Fruit fly (Drosophila melanogaster) whole organism, prepupa: ENCODE measurements around the gene mus101.
A peak's percentile ranks its signal among the peaks of the same experiment; 100 is the strongest.

ENCODE experiments used
- Blimp-1 ChIP-seq: fragments of 200-800 bp; sonication (Bioruptor generic); optimal IDR thresholded peaks from 3 replicates; lab custom pipeline; 2017; ENCODE audit warnings: missing biosample characterization, missing genetic modification characterization, mild to moderate bottlenecking, moderate library complexity, missing genetic modification reagents
- CG10631 ChIP-seq: fragments of 200-800 bp; sonication (Bioruptor generic); optimal IDR thresholded peaks from 2 replicates; lab custom pipeline; 2016; ENCODE audit warnings: missing biosample characterization, missing genetic modification characterization
- CG10669 ChIP-seq: fragments of 200-800 bp; sonication (Bioruptor generic); optimal IDR thresholded peaks from 3 replicates; lab custom pipeline; 2018; ENCODE audit warnings: missing biosample characterization, mild to moderate bottlenecking, missing genetic modification characterization, moderate library complexity
- CG11294 ChIP-seq: fragments of 200-800 bp; sonication (Bioruptor generic); IDR thresholded peaks from 2 replicates; pipeline ENCODE4 v1.3.6; 2022; ENCODE audit warnings: missing biosample characterization, missing genetic modification characterization
- CG11902 ChIP-seq: fragments of 200-800 bp; sonication (Bioruptor generic); optimal IDR thresholded peaks from 3 replicates; lab custom pipeline; 2016; ENCODE audit warnings: missing biosample characterization, missing genetic modification characterization
- CG15336 ChIP-seq: fragments of 200-800 bp; sonication (Bioruptor generic); IDR thresholded peaks from 2 replicates; pipeline ENCODE4 v1.3.6; 2022; ENCODE audit warnings: missing biosample characterization, missing genetic modification characterization
- CG1621 ChIP-seq: fragments of 200-800 bp; sonication (Bioruptor generic); optimal IDR thresholded peaks from 3 replicates; lab custom pipeline; 2018; ENCODE audit warnings: missing biosample characterization, mild to moderate bottlenecking, missing genetic modification characterization
- CG16779 ChIP-seq: fragments of 200-800 bp; sonication (Bioruptor generic); optimal IDR thresholded peaks from 3 replicates; lab custom pipeline; 2017; ENCODE audit warnings: missing biosample characterization, mild to moderate bottlenecking, missing genetic modification characterization
- CG3032 ChIP-seq: fragments of 200-800 bp; optimal IDR thresholded peaks from 2 replicates; lab custom pipeline; 2019; ENCODE audit warnings: missing biosample characterization, mild to moderate bottlenecking, missing genetic modification characterization, moderate library complexity
- CG31627 ChIP-seq: fragments of 200-800 bp; sonication (Bioruptor generic); optimal IDR thresholded peaks from 3 replicates; lab custom pipeline; 2016; ENCODE audit warnings: missing biosample characterization, missing genetic modification characterization
- CG32006 ChIP-seq: fragments of 200-800 bp; sonication (Bioruptor generic); optimal IDR thresholded peaks from 3 replicates; lab custom pipeline; 2017; ENCODE audit warnings: missing biosample characterization, mild to moderate bottlenecking, missing genetic modification characterization
- CG34406 ChIP-seq: fragments of 200-800 bp; sonication (Bioruptor generic); optimal IDR thresholded peaks from 3 replicates; lab custom pipeline; 2016; ENCODE audit warnings: missing biosample characterization, missing genetic modification characterization
- CG3919 ChIP-seq: fragments of 200-800 bp; sonication (Bioruptor generic); optimal IDR thresholded peaks from 3 replicates; lab custom pipeline; 2016; ENCODE audit warnings: missing biosample characterization, missing genetic modification characterization
- CG6276 ChIP-seq: fragments of 200-800 bp; sonication (Bioruptor generic); optimal IDR thresholded peaks from 2 replicates; lab custom pipeline; 2017; ENCODE audit warnings: missing biosample characterization, mild to moderate bottlenecking, missing genetic modification characterization
- CG6808 ChIP-seq: fragments of 200-800 bp; sonication (Bioruptor generic); optimal IDR thresholded peaks from 3 replicates; lab custom pipeline; 2017; ENCODE audit warnings: missing biosample characterization, missing genetic modification characterization, mild to moderate bottlenecking, moderate library complexity, missing genetic modification reagents
- CG7368 ChIP-seq: fragments of 200-800 bp; sonication (Bioruptor generic); optimal IDR thresholded peaks from 3 replicates; lab custom pipeline; 2016; ENCODE audit warnings: missing biosample characterization, missing genetic modification characterization
- CG8119 ChIP-seq: fragments of 200-800 bp; sonication (Bioruptor generic); IDR thresholded peaks from 3 replicates; pipeline ENCODE4 v1.3.6; 2022; ENCODE audit warnings: missing biosample characterization, missing genetic modification characterization
- CG8319 ChIP-seq: fragments of 200-800 bp; sonication (Bioruptor generic); optimal IDR thresholded peaks from 3 replicates; lab custom pipeline; 2016; ENCODE audit warnings: missing biosample characterization, missing genetic modification characterization
- CG8632 ChIP-seq: fragments of 200-800 bp; sonication (Bioruptor generic); optimal IDR thresholded peaks from 3 replicates; lab custom pipeline; 2016; ENCODE audit warnings: missing biosample characterization, missing genetic modification characterization
- Eip75B ChIP-seq: fragments of 200-800 bp; sonication (Bioruptor generic); optimal IDR thresholded peaks from 3 replicates; lab custom pipeline; 2016; ENCODE audit warnings: missing biosample characterization, missing genetic modification characterization
- Eip93F ChIP-seq: fragments of 200-800 bp; sonication (Bioruptor generic); optimal IDR thresholded peaks from 2 replicates; lab custom pipeline; 2016; ENCODE audit warnings: missing biosample characterization, mild to moderate bottlenecking, missing genetic modification characterization
- Ets21C ChIP-seq: fragments of 200-800 bp; sonication (Bioruptor generic); optimal IDR thresholded peaks from 3 replicates; lab custom pipeline; 2016; ENCODE audit warnings: missing biosample characterization, missing genetic modification characterization
- Ets96B ChIP-seq: fragments of 200-800 bp; optimal IDR thresholded peaks from 2 replicates; lab custom pipeline; 2019; ENCODE audit warnings: missing biosample characterization, mild to moderate bottlenecking, missing genetic modification characterization, moderate library complexity
- Gug ChIP-seq: fragments of 200-800 bp; sonication (Bioruptor generic); IDR thresholded peaks from 2 replicates; pipeline ENCODE4 v1.3.6; 2022; ENCODE audit warnings: missing biosample characterization, missing genetic modification characterization
- Hr38 ChIP-seq: sonication (Bioruptor generic); optimal IDR thresholded peaks from 2 replicates; lab custom pipeline; 2016; ENCODE audit warnings: missing biosample characterization, missing genetic modification characterization
- Hr39 ChIP-seq: fragments of 200-800 bp; sonication (Bioruptor generic); optimal IDR thresholded peaks from 2 replicates; lab custom pipeline; 2016; ENCODE audit warnings: missing biosample characterization, missing genetic modification characterization
- Lpt ChIP-seq: fragments of 200-800 bp; sonication (Bioruptor generic); optimal IDR thresholded peaks from 3 replicates; lab custom pipeline; 2016; ENCODE audit warnings: missing biosample characterization, missing genetic modification characterization
- Met ChIP-seq: fragments of 200-800 bp; sonication (Bioruptor generic); optimal IDR thresholded peaks from 3 replicates; lab custom pipeline; 2016; ENCODE audit warnings: missing biosample characterization, missing genetic modification characterization
- OdsH ChIP-seq: fragments of 200-800 bp; sonication (Bioruptor generic); optimal IDR thresholded peaks from 3 replicates; lab custom pipeline; 2016; ENCODE audit warnings: missing biosample characterization, missing genetic modification characterization
- Smox ChIP-seq: fragments of 200-800 bp; sonication (Bioruptor generic); optimal IDR thresholded peaks from 3 replicates; lab custom pipeline; 2016; ENCODE audit warnings: missing biosample characterization, missing genetic modification characterization
- Sox102F ChIP-seq: fragments of 200-800 bp; sonication (Bioruptor generic); optimal IDR thresholded peaks from 2 replicates; lab custom pipeline; 2016; ENCODE audit warnings: missing biosample characterization, mild to moderate bottlenecking, missing genetic modification characterization
- Sox14 ChIP-seq: fragments of 200-800 bp; sonication (Bioruptor generic); optimal IDR thresholded peaks from 3 replicates; lab custom pipeline; 2016; ENCODE audit warnings: missing biosample characterization, missing genetic modification characterization
- Sox15 ChIP-seq: fragments of 200-800 bp; sonication (Bioruptor generic); optimal IDR thresholded peaks from 3 replicates; lab custom pipeline; 2016; ENCODE audit warnings: missing biosample characterization, missing genetic modification characterization
- achi ChIP-seq: fragments of 200-800 bp; sonication (Bioruptor generic); optimal IDR thresholded peaks from 3 replicates; lab custom pipeline; 2016; ENCODE audit warnings: missing biosample characterization, missing genetic modification characterization
- acj6 ChIP-seq: fragments of 200-800 bp; sonication (Bioruptor generic); optimal IDR thresholded peaks from 3 replicates; lab custom pipeline; 2016; ENCODE audit warnings: missing biosample characterization, missing genetic modification characterization
- cyc ChIP-seq: fragments of 200-800 bp; sonication (Bioruptor generic); optimal IDR thresholded peaks from 3 replicates; lab custom pipeline; 2016; ENCODE audit warnings: missing biosample characterization, missing genetic modification characterization
- dac ChIP-seq: fragments of 200-800 bp; sonication (Bioruptor generic); optimal IDR thresholded peaks from 2 replicates; lab custom pipeline; 2017; ENCODE audit warnings: missing biosample characterization, mild to moderate bottlenecking, missing genetic modification characterization
- eg ChIP-seq: fragments of 200-800 bp; sonication (Bioruptor generic); IDR thresholded peaks from 3 replicates; pipeline ENCODE4 v1.3.6; 2022; ENCODE audit warnings: missing biosample characterization, missing genetic modification characterization
- esn ChIP-seq: fragments of 200-800 bp; sonication (Bioruptor generic); optimal IDR thresholded peaks from 2 replicates; lab custom pipeline; 2016; ENCODE audit warnings: missing biosample characterization, mild to moderate bottlenecking, missing genetic modification characterization, moderate library complexity
- fd59A ChIP-seq: fragments of 200-800 bp; sonication (Bioruptor generic); optimal IDR thresholded peaks from 2 replicates; lab custom pipeline; 2017; ENCODE audit warnings: missing biosample characterization, mild to moderate bottlenecking, missing genetic modification characterization, missing genetic modification reagents
- lz ChIP-seq: fragments of 200-800 bp; sonication (Bioruptor generic); optimal IDR thresholded peaks from 3 replicates; lab custom pipeline; 2016; ENCODE audit warnings: missing biosample characterization, missing genetic modification characterization
- pdm3 ChIP-seq: fragments of 200-800 bp; sonication (Bioruptor generic); optimal IDR thresholded peaks from 3 replicates; lab custom pipeline; 2016; ENCODE audit warnings: missing biosample characterization, missing genetic modification characterization
- salr ChIP-seq, 2 experiments: fragments of 200-800 bp; sonication (Bioruptor generic); optimal IDR thresholded peaks; 3 replicates each; lab custom pipeline; 2016 to 2018; ENCODE audit warnings: missing biosample characterization in 2 of 2, missing genetic modification characterization in 2 of 2, mild to moderate bottlenecking in 1 of 2
- svp ChIP-seq: fragments of 200-800 bp; sonication (Bioruptor generic); peaks from one replicate; lab custom pipeline; 2016; ENCODE audit warnings: missing biosample characterization, missing genetic modification characterization
- topi ChIP-seq: fragments of 200-800 bp; sonication (Bioruptor generic); optimal IDR thresholded peaks from 3 replicates; lab custom pipeline; 2016; ENCODE audit warnings: missing biosample characterization, missing genetic modification characterization
- vri ChIP-seq: fragments of 200-800 bp; sonication (Bioruptor generic); optimal IDR thresholded peaks from 3 replicates; lab custom pipeline; 2016; ENCODE audit warnings: missing biosample characterization, mild to moderate bottlenecking, missing genetic modification characterization

The mus101 gene

DNA sequence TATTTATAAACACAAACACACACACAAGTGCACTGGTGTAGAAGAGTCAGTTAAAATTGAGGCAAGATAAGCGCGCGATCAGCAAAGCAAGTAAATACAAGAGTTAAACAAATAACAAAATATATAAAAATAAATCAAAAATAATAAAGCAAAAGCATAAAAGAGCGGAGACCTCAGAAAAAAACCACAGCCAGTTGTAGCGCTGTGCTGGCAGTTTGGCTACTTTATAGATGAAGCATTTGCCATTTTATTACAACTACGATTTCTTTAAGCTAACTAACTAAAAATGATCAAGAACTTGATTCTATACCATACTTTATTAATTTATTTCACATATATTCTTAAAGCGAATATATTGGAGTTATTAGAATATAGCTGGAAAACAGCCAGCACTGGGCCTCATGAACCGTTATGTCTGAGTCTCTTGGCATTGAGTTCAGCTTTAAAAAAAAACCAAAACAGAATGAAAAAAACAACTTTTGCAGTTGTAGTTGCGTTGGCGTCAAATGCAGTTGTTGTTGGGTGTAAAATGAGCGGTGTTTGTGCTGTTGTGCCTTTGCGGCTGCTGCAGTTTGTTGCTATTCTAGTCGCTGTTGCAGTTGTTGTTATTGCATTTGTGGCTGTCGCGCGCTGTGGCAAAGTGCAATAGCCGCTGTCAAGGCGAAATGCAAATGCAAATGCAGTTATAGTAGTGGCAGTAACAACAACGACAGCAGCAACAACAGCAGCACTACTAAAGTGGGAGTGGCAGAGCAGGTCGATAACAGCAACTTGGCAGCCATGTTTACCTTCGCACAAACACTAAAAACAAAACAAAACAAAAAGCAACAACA is 25.8 kb downstream of the mus101 start (continued):
- TF ChIP-seq CG1621 (tag; lab: Kevin White, UChicago) (no peak), eg (peak; percentile 77), Sox14 (GFP tag; lab: Kevin White, UChicago) (peak; percentile 11), lz (GFP tag; lab: Kevin White, UChicago) (peak; percentile 13), acj6 (GFP tag; lab: Kevin White, UChicago) (peak; percentile 39), Eip93F (no peak), CG3919 (no peak), CG6808 (GFP tag; lab: Kevin White, UChicago) (no peak), OdsH (GFP tag; lab: Kevin White, UChicago) (peak; percentile 46), salr (GFP tag; optimal IDR thresholded peaks at IDR 0.05; lab: Kevin White, UChicago) (peak in 1 of 2 experiments; percentile 66), CG10631 (GFP tag; lab: Kevin White, UChicago) (peak; percentile 16), CG10669 (no peak), CG8632 (GFP tag; lab: Kevin White, UChicago) (no peak), CG8319 (GFP tag; lab: Kevin White, UChicago) (peak; percentile 18), esn (GFP tag; lab: Kevin White, UChicago) (peak; percentile 5), CG11902 (GFP tag; lab: Kevin White, UChicago) (no peak), Sox102F (GFP tag; lab: Kevin White, UChicago) (no peak), Sox15 (GFP tag; lab: Kevin White, UChicago) (no peak), CG34406 (GFP tag; lab: Kevin White, UChicago) (peak; percentile 3), Eip75B (GFP tag; lab: Kevin White, UChicago) (no peak), Gug (peak; percentile 47; the same call in 1 of the 2 replicates), CG7368 (GFP tag; lab: Kevin White, UChicago) (no peak)

DNA sequence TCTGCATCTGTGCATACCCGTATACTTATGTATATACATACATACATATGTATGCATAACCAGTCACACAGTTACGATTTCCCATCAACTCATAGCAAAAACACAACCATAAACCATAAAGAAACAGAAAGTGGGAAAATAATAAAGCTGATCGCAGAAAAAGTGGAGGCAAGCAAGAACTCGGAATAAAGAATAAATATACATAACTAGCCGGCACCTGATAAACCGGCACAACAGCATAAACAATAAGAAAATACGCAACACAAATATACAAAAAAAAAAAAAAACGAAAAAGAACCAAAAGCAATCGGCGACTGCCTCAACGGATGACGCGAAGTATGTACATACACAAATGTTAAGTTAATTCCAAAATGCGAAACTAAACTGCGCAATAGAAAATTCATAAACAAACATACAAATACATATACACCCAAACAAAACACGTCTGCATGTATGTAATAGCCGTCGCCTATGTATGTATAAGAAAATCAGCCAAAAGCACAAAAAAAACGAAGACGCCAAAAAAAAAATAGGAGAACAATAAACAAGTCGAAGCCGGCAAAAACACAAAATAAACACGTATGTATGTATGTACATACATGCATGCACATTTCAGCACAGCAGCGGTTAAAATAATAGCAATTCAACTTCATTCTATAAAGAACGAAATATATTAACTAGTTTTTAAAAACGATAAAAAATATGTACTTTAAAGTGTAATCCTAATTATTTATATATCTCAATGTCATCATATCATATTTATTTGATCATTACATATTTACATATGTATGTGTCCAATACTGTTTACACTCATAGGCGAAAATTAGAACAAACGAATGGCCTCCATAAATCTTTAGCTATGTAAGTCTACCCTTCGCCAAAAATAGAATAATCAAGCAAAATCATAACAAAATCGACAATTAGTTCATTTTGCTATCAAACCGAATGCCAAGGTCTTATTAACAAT is 27.1 kb downstream of the mus101 start:
- TF ChIP-seq svp = peak; percentile 71
- peak; percentile 81 for TF ChIP-seq CG15336 (GFP tag; lab: Robert Waterston, UW)
- TF ChIP-seq Eip75B (GFP tag; lab: Kevin White, UChicago) = peak; percentile 15
- peak; percentile 75; the same call in 2 of the 3 replicates for TF ChIP-seq CG8119
- peak; percentile 32 for TF ChIP-seq CG6276 (GFP tag; lab: Kevin White, UChicago)
- TF ChIP-seq Met (GFP tag; lab: Kevin White, UChicago) = peak; percentile 36
- TF ChIP-seq dac (GFP tag; lab: Kevin White, UChicago) = no peak
- TF ChIP-seq CG3032 (tag; lab: Kevin White, UChicago) = no peak
- no peak for TF ChIP-seq Ets21C
- TF ChIP-seq Hr38 (GFP tag; lab: Kevin White, UChicago) = no peak
- TF ChIP-seq fd59A (GFP tag; lab: Kevin White, UChicago) = no peak
- no peak for TF ChIP-seq CG16779 (tag; lab: Kevin White, UChicago)
- peak; percentile 0 for TF ChIP-seq CG10631 (GFP tag; lab: Kevin White, UChicago)
- no peak for TF ChIP-seq CG31627 (GFP tag; lab: Kevin White, UChicago)
- TF ChIP-seq Blimp-1 (GFP tag; lab: Kevin White, UChicago) = no peak
- TF ChIP-seq CG7368 (GFP tag; lab: Kevin White, UChicago) = peak; percentile 5
- TF ChIP-seq CG11294 = peak; percentile 59
- TF ChIP-seq CG32006 (GFP tag; lab: Kevin White, UChicago) = peak; percentile 54
- TF ChIP-seq Smox (GFP tag; lab: Kevin White, UChicago) = peak; percentile 19
- TF ChIP-seq Lpt (GFP tag; lab: Kevin White, UChicago) = no peak
- no peak for TF ChIP-seq CG11902 (GFP tag; lab: Kevin White, UChicago)
- TF ChIP-seq topi (GFP tag; lab: Kevin White, UChicago) = peak; percentile 24
- TF ChIP-seq Ets96B = peak; percentile 22
- TF ChIP-seq cyc (GFP tag; lab: Kevin White, UChicago) = no peak
- peak; percentile 46 for TF ChIP-seq OdsH (GFP tag; lab: Kevin White, UChicago)
- no peak for TF ChIP-seq Hr39 (GFP tag; lab: Kevin White, UChicago)
- no peak for TF ChIP-seq pdm3 (GFP tag; lab: Kevin White, UChicago)
- peak; percentile 55 for TF ChIP-seq CG6808 (GFP tag; lab: Kevin White, UChicago)
- peak; percentile 40 for TF ChIP-seq esn (GFP tag; lab: Kevin White, UChicago)
- TF ChIP-seq Sox14 (GFP tag; lab: Kevin White, UChicago) = peak; percentile 9
- peak; percentile 88 for TF ChIP-seq vri (GFP tag; lab: Kevin White, UChicago)
- peak; percentile 1 for TF ChIP-seq CG10669
- TF ChIP-seq achi (GFP tag; lab: Kevin White, UChicago) = peak; percentile 26
